Fruit fly (Drosophila melanogaster) whole organism, embryonic: ENCODE measurements around the gene Acp65Aa.

ENCODE experiments used
- Ada2b ChIP-seq: fragments of 200-800 bp; sonication (Bioruptor generic); IDR thresholded peaks from 2 replicates; pipeline ENCODE4 v1.3.6; 2022; ENCODE audit warnings: missing biosample characterization, missing genetic modification characterization
- Awh ChIP-seq: fragments of 200-800 bp; sonication (Bioruptor generic); IDR thresholded peaks from 2 replicates; pipeline ENCODE4, ENCODE4 v1.3.6; 2022; ENCODE audit warnings: missing biosample characterization, missing genetic modification characterization
- B-H2 ChIP-seq: fragments of 200-800 bp; sonication (Bioruptor generic); optimal IDR thresholded peaks from 2 replicates; lab custom pipeline; 2018; ENCODE audit warnings: missing biosample characterization, mild to moderate bottlenecking, missing genetic modification characterization
- CG10209 ChIP-seq: fragments of 200-800 bp; sonication (Bioruptor generic); optimal IDR thresholded peaks from 3 replicates; lab custom pipeline; 2017; ENCODE audit warnings: missing biosample characterization, mild to moderate bottlenecking, missing genetic modification characterization, missing genetic modification reagents
- CG1024 ChIP-seq: fragments of 200-800 bp; sonication (Bioruptor generic); IDR thresholded peaks from 2 replicates; pipeline ENCODE4 v1.3.6; 2022; ENCODE audit warnings: missing biosample characterization, missing genetic modification characterization
- CG11695 ChIP-seq: fragments of 200-800 bp; sonication (Bioruptor generic); IDR thresholded peaks from 3 replicates; pipeline ENCODE4 v1.3.6; 2022; ENCODE audit warnings: missing biosample characterization, missing genetic modification characterization
- CG12659 ChIP-seq: fragments of 200-800 bp; sonication (Bioruptor generic); optimal IDR thresholded peaks from 3 replicates; lab custom pipeline; 2017; ENCODE audit warnings: mild to moderate bottlenecking, missing biosample characterization, missing genetic modification reagents, missing genetic modification characterization
- CG12942 ChIP-seq: fragments of 200-800 bp; sonication (Bioruptor generic); optimal IDR thresholded peaks from 3 replicates; lab custom pipeline; 2016; ENCODE audit warnings: missing biosample characterization, missing genetic modification characterization
- CG13296 ChIP-seq: fragments of 200-800 bp; sonication (Bioruptor generic); optimal IDR thresholded peaks from 3 replicates; lab custom pipeline; 2018; ENCODE audit warnings: missing biosample characterization, mild to moderate bottlenecking, missing genetic modification characterization
- CG13424 ChIP-seq: fragments of 200-800 bp; sonication (Bioruptor generic); optimal IDR thresholded peaks from 2 replicates; lab custom pipeline; 2019; ENCODE audit warnings: missing biosample characterization, mild to moderate bottlenecking, missing genetic modification characterization, moderate library complexity
- CG14014 ChIP-seq: fragments of 200-800 bp; sonication (Bioruptor generic); IDR thresholded peaks from 2 replicates; pipeline ENCODE4 v1.3.6; 2022; ENCODE audit warnings: missing biosample characterization, missing genetic modification characterization
- CG17359 ChIP-seq: fragments of 200-800 bp; sonication (Bioruptor generic); optimal IDR thresholded peaks from 3 replicates; lab custom pipeline; 2018; ENCODE audit warnings: missing biosample characterization, mild to moderate bottlenecking, missing genetic modification characterization, moderate library complexity
- CG18262 ChIP-seq: fragments of 200-800 bp; optimal IDR thresholded peaks from 3 replicates; lab custom pipeline; 2019; ENCODE audit warnings: missing biosample characterization, mild to moderate bottlenecking, missing genetic modification characterization, moderate library complexity
- CG2129 ChIP-seq: fragments of 200-800 bp; sonication (Bioruptor generic); IDR thresholded peaks from 2 replicates; pipeline ENCODE4 v1.3.6; 2022; ENCODE audit warnings: missing biosample characterization, missing genetic modification characterization; ENCODE audit not compliant: partially characterized antibody
- CG2712 ChIP-seq: fragments of 200-800 bp; optimal IDR thresholded peaks from 3 replicates; lab custom pipeline; 2019; ENCODE audit warnings: missing biosample characterization, mild to moderate bottlenecking, missing genetic modification characterization, moderate library complexity
- CG30403 ChIP-seq: fragments of 200-800 bp; sonication (Bioruptor generic); optimal IDR thresholded peaks from 3 replicates; lab custom pipeline; 2016; ENCODE audit warnings: missing biosample characterization, missing genetic modification characterization
- CG4820 ChIP-seq: fragments of 200-800 bp; sonication (Bioruptor generic); optimal IDR thresholded peaks from 3 replicates; lab custom pipeline; 2016; ENCODE audit warnings: missing biosample characterization, missing genetic modification characterization
- CG6254 ChIP-seq: fragments of 200-800 bp; sonication (Bioruptor generic); optimal IDR thresholded peaks from 3 replicates; lab custom pipeline; 2017; ENCODE audit warnings: mild to moderate bottlenecking, missing biosample characterization, missing genetic modification reagents, missing genetic modification characterization
- CG6654 ChIP-seq: fragments of 200-800 bp; sonication (Bioruptor generic); optimal IDR thresholded peaks from 2 replicates; lab custom pipeline; 2017; ENCODE audit warnings: missing biosample characterization, mild to moderate bottlenecking, missing genetic modification characterization
- CG6689 ChIP-seq: fragments of 200-800 bp; sonication (Bioruptor generic); IDR thresholded peaks from 2 replicates; pipeline ENCODE4 v1.3.6; 2022; ENCODE audit warnings: missing biosample characterization, missing genetic modification characterization
- CG7963 ChIP-seq: fragments of 200-800 bp; sonication (Bioruptor generic); IDR thresholded peaks from 3 replicates; pipeline ENCODE4 v1.3.6; 2022; ENCODE audit warnings: missing biosample characterization, missing genetic modification characterization; ENCODE audit not compliant: partially characterized antibody
- CG9215 ChIP-seq: fragments of 200-800 bp; sonication (Bioruptor generic); IDR thresholded peaks from 2 replicates; pipeline ENCODE4 v1.3.6; 2022; ENCODE audit warnings: missing biosample characterization, missing genetic modification characterization
- CG9817 ChIP-seq: fragments of 200-800 bp; sonication (Bioruptor generic); optimal IDR thresholded peaks from 2 replicates; lab custom pipeline; 2018; ENCODE audit warnings: missing biosample characterization, mild to moderate bottlenecking, missing genetic modification characterization, moderate library complexity
- Camta ChIP-seq: fragments of 200-800 bp; sonication (Bioruptor generic); optimal IDR thresholded peaks from 2 replicates; lab custom pipeline; 2016; ENCODE audit warnings: missing biosample characterization, missing genetic modification characterization
- Dek ChIP-seq: fragments of 200-800 bp; sonication (Bioruptor generic); optimal IDR thresholded peaks from 3 replicates; lab custom pipeline; 2019; ENCODE audit warnings: missing biosample characterization, mild to moderate bottlenecking, missing genetic modification characterization, moderate library complexity
- Doc3 ChIP-seq: fragments of 200-800 bp; sonication (Bioruptor generic); IDR thresholded peaks from 3 replicates; pipeline ENCODE4 v1.3.6; 2022; ENCODE audit warnings: missing biosample characterization, missing genetic modification characterization; ENCODE audit not compliant: partially characterized antibody
- H15 ChIP-seq: fragments of 200-800 bp; sonication (Bioruptor generic); IDR thresholded peaks from 3 replicates; pipeline ENCODE4 v1.3.6; 2022; ENCODE audit warnings: missing biosample characterization, missing genetic modification characterization
- Hr3 ChIP-seq: fragments of 200-800 bp; sonication (Bioruptor generic); optimal IDR thresholded peaks from 3 replicates; lab custom pipeline; 2016; ENCODE audit warnings: missing biosample characterization, missing genetic modification characterization
- Kr ChIP-seq: fragments of 200-800 bp; sonication (Bioruptor generic); optimal IDR thresholded peaks from 2 replicates; lab custom pipeline; 2017; ENCODE audit warnings: missing biosample characterization, mild to moderate bottlenecking, missing genetic modification characterization
- Meics ChIP-seq: fragments of 200-800 bp; sonication (Bioruptor generic); optimal IDR thresholded peaks from 2 replicates; lab custom pipeline; 2017; ENCODE audit warnings: missing biosample characterization, mild to moderate bottlenecking, missing genetic modification characterization
- NC2α ChIP-seq: fragments of 200-800 bp; sonication (Bioruptor generic); optimal IDR thresholded peaks from 2 replicates; lab custom pipeline; 2016; ENCODE audit warnings: missing biosample characterization, missing genetic modification characterization
- ato ChIP-seq: fragments of 200-800 bp; sonication (Bioruptor generic); IDR thresholded peaks from 2 replicates; pipeline ENCODE4 v1.3.6; 2022; ENCODE audit warnings: missing biosample characterization, missing genetic modification characterization; ENCODE audit not compliant: partially characterized antibody
- bcd ChIP-seq: fragments of 200-800 bp; sonication (Bioruptor generic); optimal IDR thresholded peaks from 2 replicates; lab custom pipeline; 2017; ENCODE audit warnings: missing biosample characterization, mild to moderate bottlenecking, missing genetic modification characterization
- disco-r ChIP-seq: fragments of 200-800 bp; sonication (Bioruptor generic); optimal IDR thresholded peaks from 2 replicates; lab custom pipeline; 2016; ENCODE audit warnings: missing biosample characterization, missing genetic modification characterization
- dpn ChIP-seq, 2 experiments: fragments of 200-800 bp; sonication (Bioruptor generic); optimal IDR thresholded peaks; 3 replicates each; lab custom pipeline; 2016; ENCODE audit warnings: missing biosample characterization in 2 of 2, missing genetic modification characterization in 2 of 2
- fd3F ChIP-seq: fragments of 200-800 bp; sonication (Bioruptor generic); optimal IDR thresholded peaks from 2 replicates; lab custom pipeline; 2018; ENCODE audit warnings: missing biosample characterization, mild to moderate bottlenecking, missing genetic modification characterization, moderate library complexity
- ftz-f1 ChIP-seq: fragments of 200-800 bp; sonication (Bioruptor generic); optimal IDR thresholded peaks from 2 replicates; lab custom pipeline; 2016; ENCODE audit warnings: missing biosample characterization, missing genetic modification characterization
- gcm ChIP-seq: fragments of 200-800 bp; sonication (Bioruptor generic); optimal IDR thresholded peaks from 2 replicates; lab custom pipeline; 2019; ENCODE audit warnings: missing biosample characterization, mild to moderate bottlenecking, missing genetic modification characterization, moderate library complexity
- grn ChIP-seq: fragments of 200-800 bp; sonication (Bioruptor generic); optimal IDR thresholded peaks from 3 replicates; lab custom pipeline; 2017; ENCODE audit warnings: missing biosample characterization, missing genetic modification characterization
- gsb-n ChIP-seq: fragments of 200-800 bp; sonication (Bioruptor generic); optimal IDR thresholded peaks from 3 replicates; lab custom pipeline; 2018; ENCODE audit warnings: missing biosample characterization, mild to moderate bottlenecking, missing genetic modification characterization
- jigr1 ChIP-seq: fragments of 200-800 bp; sonication (Bioruptor generic); IDR thresholded peaks from 3 replicates; pipeline ENCODE4 v1.3.6; 2022; ENCODE audit warnings: missing biosample characterization, missing genetic modification characterization
- sd ChIP-seq: fragments of 200-800 bp; sonication (Bioruptor generic); optimal IDR thresholded peaks from 3 replicates; lab custom pipeline; 2018; ENCODE audit warnings: missing biosample characterization, mild to moderate bottlenecking, missing genetic modification characterization, moderate library complexity
- sisA ChIP-seq: fragments of 200-800 bp; sonication (Bioruptor generic); IDR thresholded peaks from 2 replicates; pipeline ENCODE4 v1.3.6; 2022; ENCODE audit warnings: missing biosample characterization, missing genetic modification characterization
- slp2 ChIP-seq: fragments of 200-800 bp; sonication (Bioruptor generic); optimal IDR thresholded peaks from 2 replicates; lab custom pipeline; 2016; ENCODE audit warnings: missing biosample characterization, missing genetic modification characterization
- sob ChIP-seq: fragments of 200-800 bp; sonication (Bioruptor generic); IDR thresholded peaks from 2 replicates; pipeline ENCODE4 v1.3.6; 2022; ENCODE audit warnings: missing biosample characterization, missing genetic modification characterization
- tap ChIP-seq: fragments of 200-800 bp; optimal IDR thresholded peaks from 3 replicates; lab custom pipeline; 2019; ENCODE audit warnings: missing biosample characterization, mild to moderate bottlenecking, missing genetic modification characterization, moderate library complexity
- twi ChIP-seq: fragments of 200-800 bp; optimal IDR thresholded peaks from 2 replicates; lab custom pipeline; 2019; ENCODE audit warnings: missing biosample characterization, mild to moderate bottlenecking, missing genetic modification characterization, moderate library complexity
- wor ChIP-seq: fragments of 200-800 bp; sonication (Bioruptor generic); IDR thresholded peaks from 2 replicates; pipeline ENCODE4 v1.3.6; 2022; ENCODE audit warnings: missing biosample characterization, missing genetic modification characterization
- zfh1 ChIP-seq: fragments of 200-800 bp; sonication (Bioruptor generic); IDR thresholded peaks from 3 replicates; pipeline ENCODE4 v1.3.6; 2022; ENCODE audit warnings: missing biosample characterization, missing genetic modification characterization

Acp65Aa gene

DNA sequence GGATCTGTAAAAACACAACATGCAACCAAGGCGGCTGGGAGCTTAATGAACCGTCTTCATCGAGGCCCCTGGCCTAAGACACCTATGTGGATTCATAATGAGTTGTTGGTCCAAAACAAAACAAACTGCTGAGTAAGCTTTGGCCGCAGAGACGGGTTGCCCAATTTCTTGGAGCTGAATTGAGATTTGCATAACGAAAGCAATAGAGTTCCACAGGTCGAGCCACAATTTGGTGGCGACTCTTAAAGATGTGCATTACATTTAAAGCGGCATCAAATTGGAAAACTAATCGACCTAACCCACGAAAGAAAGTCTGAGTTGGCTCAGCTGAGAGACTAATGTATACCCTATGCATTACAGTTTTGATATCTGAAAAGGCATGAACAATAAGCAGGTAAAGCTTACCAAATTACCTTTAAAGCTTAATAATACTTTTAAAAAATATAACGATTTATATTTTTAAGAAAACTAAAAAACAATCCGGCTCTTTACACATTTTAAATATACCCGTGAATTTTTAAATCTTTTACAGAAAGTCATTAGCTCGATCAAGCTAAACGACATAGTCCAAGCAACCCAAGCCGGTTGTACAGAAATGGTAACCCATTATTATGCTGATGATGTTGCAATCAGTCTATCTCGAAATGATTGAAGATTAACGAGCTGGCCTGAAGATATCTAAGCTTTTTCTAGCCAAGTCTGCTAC lies 4.9 kb upstream of the Acp65Aa start, which contains the start of gene CG13297 (continued):
- TF ChIP-seq CG2129 (GFP tag; lab: Robert Waterston, UW) (no peak), Awh (GFP tag; lab: Robert Waterston, UW) (0 out of 2 replicates have a peak, but pooled peaks have one; percentile 40), CG7963 (GFP tag; lab: Robert Waterston, UW) (no peak), Doc3 (no peak), CG6254 (GFP tag; lab: Kevin White, UChicago) (peak; percentile 12), CG1024 (GFP tag; lab: Robert Waterston, UW) (no peak), CG10209 (GFP tag; lab: Kevin White, UChicago) (peak; percentile 33), gcm (peak; percentile 32), H15 (GFP tag; lab: Robert Waterston, UW) (peak; percentile 36; the same call in 2 of the 3 replicates), sd (peak; percentile 5), Dek (tag; lab: Kevin White, UChicago) (peak; percentile 22), dpn (GFP tag; optimal IDR thresholded peaks at IDR 0.05; lab: Kevin White, UChicago) (peak in 1 of 2 experiments; percentile 10), CG12659 (GFP tag; lab: Kevin White, UChicago) (peak; percentile 27), Ada2b (GFP tag; lab: Robert Waterston, UW) (0 out of 2 replicates have a peak, but pooled peaks have one; percentile 30), tap (tag; lab: Kevin White, UChicago) (peak; percentile 49), sisA (GFP tag; lab: Robert Waterston, UW) (peak; percentile 55), CG9817 (tag; lab: Kevin White, UChicago) (peak; percentile 38), CG11695 (GFP tag; lab: Robert Waterston, UW) (peak; percentile 76), CG30403 (peak; percentile 56), CG9215 (GFP tag; lab: Robert Waterston, UW) (0 out of 2 replicates have a peak, but pooled peaks have one; percentile 8), CG4820 (GFP tag; lab: Kevin White, UChicago) (peak; percentile 32), gsb-n (peak; percentile 17), Meics (GFP tag; lab: Kevin White, UChicago) (peak; percentile 42), CG18262 (tag; lab: Kevin White, UChicago) (peak; percentile 73), sob (GFP tag; lab: Robert Waterston, UW) (peak; percentile 40; the same call in 1 of the 2 replicates), fd3F (GFP tag; lab: Kevin White, UChicago) (peak; percentile 12), B-H2 (GFP tag; lab: Kevin White, UChicago) (no peak), Hr3 (peak; percentile 10), CG6689 (GFP tag; lab: Robert Waterston, UW) (peak; percentile 66), disco-r (GFP tag; lab: Kevin White, UChicago) (no peak), CG13424 (peak; percentile 76), ftz-f1 (GFP tag; lab: Kevin White, UChicago) (no peak), jigr1 (GFP tag; lab: Robert Waterston, UW) (peak; percentile 45; the same call in 1 of the 3 replicates), wor (GFP tag; lab: Robert Waterston, UW) (peak; percentile 58; the same call in 1 of the 2 replicates), slp2 (GFP tag; lab: Kevin White, UChicago) (no peak), CG2712 (tag; lab: Kevin White, UChicago) (peak; percentile 78), CG14014 (GFP tag; lab: Robert Waterston, UW) (peak; percentile 25; the same call in 1 of the 2 replicates), CG6654 (GFP tag; lab: Kevin White, UChicago) (no peak), bcd (GFP tag; lab: Kevin White, UChicago) (peak; percentile 41), grn (peak; percentile 76), ato (GFP tag; lab: Robert Waterston, UW) (no peak), CG17359 (tag; lab: Kevin White, UChicago) (peak; percentile 68), zfh1 (0 out of 3 replicates have a peak, but pooled peaks have one; percentile 32), CG13296 (GFP tag; lab: Kevin White, UChicago) (peak; percentile 85), Kr (GFP tag; lab: Kevin White, UChicago) (no peak), twi (tag; lab: Kevin White, UChicago) (no peak), Camta (GFP tag; lab: Kevin White, UChicago) (no peak), CG12942 (no peak), NC2α (GFP tag; lab: Kevin White, UChicago) (no peak)
